Worm (Caenorhabditis elegans) whole organism, young adult: ENCODE results near the gene C11D2.3.

Source experiments
- B0019.2 ChIP-seq: fragments of 200-800 bp; sonication (Bioruptor generic); conservative IDR thresholded peaks from 2 replicates; pipeline ENCODE4 v1.3.6; 2022; ENCODE audit warnings: missing genetic modification reagents, missing genetic modification characterization, missing compliant biosample characterization
- B0336.3 ChIP-seq: fragments of 200-800 bp; sonication (Bioruptor generic); IDR thresholded peaks from 2 replicates; pipeline ENCODE4 v1.3.6; 2022; ENCODE audit warnings: missing genetic modification characterization, missing compliant biosample characterization
- F10E7.11 ChIP-seq: sonication (generic microtip); optimal IDR thresholded peaks from 2 replicates; lab custom pipeline; 2017; ENCODE audit warnings: mild to moderate bottlenecking, missing genetic modification characterization, moderate library complexity, missing compliant biosample characterization
- K11D2.4 ChIP-seq: fragments of 200-800 bp; sonication (Bioruptor generic); IDR thresholded peaks from 2 replicates; pipeline ENCODE4 v1.3.6; 2022; ENCODE audit warnings: missing genetic modification reagents, missing genetic modification characterization, missing compliant biosample characterization
- T07F8.4 ChIP-seq: sonication (generic microtip); optimal IDR thresholded peaks from 2 replicates; lab custom pipeline; 2016; ENCODE audit warnings: mild to moderate bottlenecking, missing genetic modification characterization, moderate library complexity, missing compliant biosample characterization
- Y53F4B.3 ChIP-seq: fragments of 200-800 bp; sonication (Bioruptor generic); IDR thresholded peaks from 2 replicates; pipeline ENCODE4 v1.3.6; 2022; ENCODE audit warnings: missing genetic modification reagents, missing genetic modification characterization, missing compliant biosample characterization
- Y79H2A.3 ChIP-seq: fragments of 200-800 bp; sonication (Bioruptor generic); conservative IDR thresholded peaks from 2 replicates; pipeline ENCODE4 v1.3.6; 2022; ENCODE audit warnings: missing genetic modification reagents, missing genetic modification characterization, missing compliant biosample characterization
- ZK185.1 ChIP-seq: sonication (generic microtip); optimal IDR thresholded peaks from 2 replicates; lab custom pipeline; 2016; ENCODE audit warnings: mild to moderate bottlenecking, missing genetic modification characterization, missing compliant biosample characterization; ENCODE audit not compliant: poor library complexity, severe bottlenecking
- aptf-2 ChIP-seq: fragments of 200-800 bp; sonication (Bioruptor generic); conservative IDR thresholded peaks from 2 replicates; pipeline ENCODE4 v1.3.6; 2022; ENCODE audit warnings: missing genetic modification reagents, missing genetic modification characterization, missing compliant biosample characterization
- atf-7 ChIP-seq: sonication (generic microtip); optimal IDR thresholded peaks from 2 replicates; lab custom pipeline; 2017; ENCODE audit warnings: mild to moderate bottlenecking, missing genetic modification characterization, missing compliant biosample characterization
- athp-1 ChIP-seq: sonication (generic microtip); optimal IDR thresholded peaks from 2 replicates; lab custom pipeline; 2017; ENCODE audit warnings: mild to moderate bottlenecking, missing genetic modification characterization, missing compliant biosample characterization
- attf-3 ChIP-seq: fragments of 200-800 bp; sonication (Bioruptor generic); conservative IDR thresholded peaks from 2 replicates; pipeline ENCODE4 v1.3.6; 2022; ENCODE audit warnings: missing genetic modification reagents, missing genetic modification characterization, missing compliant biosample characterization
- ccch-3 ChIP-seq: fragments of 200-800 bp; sonication (Bioruptor generic); optimal IDR thresholded peaks from 2 replicates; lab custom pipeline; 2018; ENCODE audit warnings: mild to moderate bottlenecking, missing genetic modification characterization, missing compliant biosample characterization
- ceh-58 ChIP-seq: fragments of 200-800 bp; sonication (Bioruptor generic); IDR thresholded peaks from 2 replicates; pipeline ENCODE4 v1.3.6; 2022; ENCODE audit warnings: missing genetic modification characterization, missing compliant biosample characterization
- ceh-79 ChIP-seq: sonication (generic microtip); optimal IDR thresholded peaks from 2 replicates; lab custom pipeline; 2017; ENCODE audit warnings: mild to moderate bottlenecking, missing genetic modification characterization, missing compliant biosample characterization
- dpff-1 ChIP-seq: sonication (generic microtip); optimal IDR thresholded peaks from 2 replicates; lab custom pipeline; 2017; ENCODE audit warnings: mild to moderate bottlenecking, missing genetic modification characterization, missing compliant biosample characterization
- dpl-1 ChIP-seq: fragments of 150-350 bp; optimal IDR thresholded peaks from 2 replicates; lab custom pipeline; 2014; ENCODE audit warnings: missing biosample characterization, missing genetic modification reagents, missing genetic modification characterization
- egl-18 ChIP-seq: fragments of 200-800 bp; sonication (Bioruptor generic); IDR thresholded peaks from 2 replicates; pipeline ENCODE4 v1.3.6; 2022; ENCODE audit warnings: missing genetic modification reagents, missing genetic modification characterization, missing compliant biosample characterization
- egrh-3 ChIP-seq: fragments of 200-800 bp; sonication (Bioruptor generic); IDR thresholded peaks from 2 replicates; pipeline ENCODE4 v1.3.6; 2022; ENCODE audit warnings: missing genetic modification reagents, missing genetic modification characterization, missing compliant biosample characterization
- ekl-4 ChIP-seq: fragments of 200-800 bp; sonication (Bioruptor generic); IDR thresholded peaks from 2 replicates; pipeline ENCODE4 v1.3.6; 2022; ENCODE audit warnings: missing genetic modification reagents, missing genetic modification characterization, missing compliant biosample characterization
- him-1 ChIP-seq: sonication (generic microtip); optimal IDR thresholded peaks from 2 replicates; lab custom pipeline; 2016; ENCODE audit warnings: missing genotype, missing genetic modification reagents, missing genetic modification characterization, missing compliant biosample characterization
- hlh-12 ChIP-seq: sonication (generic microtip); optimal IDR thresholded peaks from 2 replicates; lab custom pipeline; 2016; ENCODE audit warnings: missing genetic modification characterization, missing compliant biosample characterization
- hmg-20 ChIP-seq: fragments of 200-800 bp; sonication (Bioruptor generic); IDR thresholded peaks from 2 replicates; pipeline ENCODE4 v1.3.6; 2022; ENCODE audit warnings: missing genetic modification reagents, missing genetic modification characterization, missing compliant biosample characterization
- hrde-1 ChIP-seq: sonication (generic microtip); optimal IDR thresholded peaks from 2 replicates; lab custom pipeline; 2016; ENCODE audit warnings: missing genetic modification characterization, mild to moderate bottlenecking, missing compliant biosample characterization, moderate library complexity, missing genotype, missing genetic modification reagents, borderline replicate concordance
- hsf-1 ChIP-seq: fragments of 200-800 bp; sonication (Bioruptor generic); IDR thresholded peaks from 2 replicates; pipeline ENCODE4 v1.3.6; 2022; ENCODE audit warnings: missing genetic modification reagents, missing genetic modification characterization, missing compliant biosample characterization
- lin-35 ChIP-seq, 3 experiments: fragments of 150-350 bp in 2 of 3; sonication (generic microtip) in 1 of 3; optimal IDR thresholded peaks; 2 replicates each; lab custom pipeline; 2014 to 2018; ENCODE audit warnings: missing biosample characterization in 3 of 3, missing genetic modification characterization in 3 of 3, missing genetic modification reagents in 3 of 3
- lin-54 ChIP-seq: fragments of 200-800 bp; sonication (Bioruptor generic); optimal IDR thresholded peaks from 2 replicates; lab custom pipeline; 2018; ENCODE audit warnings: mild to moderate bottlenecking, missing genetic modification characterization, missing compliant biosample characterization
- lsy-27 ChIP-seq: sonication (generic microtip); optimal IDR thresholded peaks from 2 replicates; lab custom pipeline; 2017; ENCODE audit warnings: missing genetic modification characterization, mild to moderate bottlenecking, missing compliant biosample characterization, antibody characterized with exemption, missing genotype, borderline replicate concordance; ENCODE audit not compliant: insufficient read depth
- madf-3 ChIP-seq: fragments of 200-800 bp; sonication (Bioruptor generic); IDR thresholded peaks from 2 replicates; pipeline ENCODE4 v1.3.6; 2022; ENCODE audit warnings: missing genetic modification reagents, missing genetic modification characterization, missing compliant biosample characterization
- madf-6 ChIP-seq: fragments of 200-800 bp; sonication (Bioruptor generic); IDR thresholded peaks from 2 replicates; pipeline ENCODE4 v1.3.6; 2022; ENCODE audit warnings: missing genetic modification reagents, missing genetic modification characterization, missing compliant biosample characterization
- mes-4 ChIP-seq: sonication (generic microtip); optimal IDR thresholded peaks from 2 replicates; lab custom pipeline; 2016; ENCODE audit warnings: missing genotype, missing genetic modification characterization, missing compliant biosample characterization
- nhr-120 ChIP-seq: fragments of 200-800 bp; sonication (Bioruptor generic); IDR thresholded peaks from 2 replicates; pipeline ENCODE4 v1.3.6; 2022; ENCODE audit warnings: missing genetic modification characterization, missing compliant biosample characterization
- rcor-1 ChIP-seq: fragments of 200-800 bp; sonication (Bioruptor generic); IDR thresholded peaks from 2 replicates; pipeline ENCODE4 v1.3.6; 2022; ENCODE audit warnings: missing genetic modification reagents, missing genetic modification characterization, missing compliant biosample characterization
- repo-1 ChIP-seq: sonication (generic microtip); optimal IDR thresholded peaks from 2 replicates; lab custom pipeline; 2017; ENCODE audit warnings: mild to moderate bottlenecking, missing genetic modification characterization, missing compliant biosample characterization
- rpc-1 ChIP-seq, 2 experiments: fragments of 150-350 bp in 1 of 2; sonication (generic microtip) in 1 of 2; optimal IDR thresholded peaks; 2 replicates each; lab custom pipeline; 2014 to 2018; ENCODE audit warnings: missing biosample characterization in 1 of 2, missing genetic modification characterization in 1 of 2, missing genetic modification reagents in 1 of 2, missing genotype in 1 of 2
- sdz-38 ChIP-seq: sonication (generic microtip); optimal IDR thresholded peaks from 2 replicates; lab custom pipeline; 2016; ENCODE audit warnings: missing genotype, missing genetic modification characterization, missing compliant biosample characterization
- sea-2 ChIP-seq: fragments of 200-800 bp; sonication (Bioruptor generic); IDR thresholded peaks from 2 replicates; pipeline ENCODE4 v1.3.6; 2022; ENCODE audit warnings: missing genetic modification characterization, missing compliant biosample characterization
- snpc-3.4 ChIP-seq: sonication (generic microtip); optimal IDR thresholded peaks from 2 replicates; lab custom pipeline; 2017; ENCODE audit warnings: missing genetic modification characterization, mild to moderate bottlenecking, missing compliant biosample characterization, antibody characterized with exemption, moderate library complexity, missing genotype, missing genetic modification reagents
- snpc-4 ChIP-seq, 5 experiments: fragments of 150-350 bp in 1 of 5; sonication (generic microtip) in 4 of 5; optimal IDR thresholded peaks; 2 replicates each; lab custom pipeline; 2014 to 2018; ENCODE audit warnings: missing genetic modification characterization in 5 of 5, missing biosample characterization in 3 of 5, antibody characterized with exemption in 2 of 5, mild to moderate bottlenecking in 2 of 5, missing compliant biosample characterization in 2 of 5, missing genotype in 2 of 5, moderate library complexity in 2 of 5, missing genetic modification reagents in 1 of 5
- sptf-2 ChIP-seq: fragments of 200-800 bp; sonication (Bioruptor generic); optimal IDR thresholded peaks from 2 replicates; lab custom pipeline; 2018; ENCODE audit warnings: mild to moderate bottlenecking, missing genetic modification characterization, missing compliant biosample characterization
- tbp1 ChIP-seq: fragments of 200-800 bp; sonication (Bioruptor generic); optimal IDR thresholded peaks from 2 replicates; lab custom pipeline; 2018; ENCODE audit warnings: mild to moderate bottlenecking, missing genetic modification characterization, missing compliant biosample characterization
- tlf-1 ChIP-seq: fragments of 200-800 bp; sonication (Bioruptor generic); optimal IDR thresholded peaks from 2 replicates; lab custom pipeline; 2018; ENCODE audit warnings: mild to moderate bottlenecking, missing genetic modification characterization, missing compliant biosample characterization
- unc-130 ChIP-seq: sonication (generic microtip); optimal IDR thresholded peaks from 2 replicates; lab custom pipeline; 2016; ENCODE audit warnings: missing genetic modification reagents, missing genetic modification characterization, missing compliant biosample characterization
- xnd-1 ChIP-seq: sonication (generic microtip); optimal IDR thresholded peaks from 2 replicates; lab custom pipeline; 2016; ENCODE audit warnings: missing genotype, missing genetic modification reagents, missing genetic modification characterization, missing compliant biosample characterization
- ztf-28 ChIP-seq: fragments of 200-800 bp; sonication (Bioruptor generic); IDR thresholded peaks from 2 replicates; pipeline ENCODE4 v1.3.6; 2022; ENCODE audit warnings: missing genetic modification reagents, missing genetic modification characterization, missing compliant biosample characterization

The C11D2.3 gene

ce11 chrIV:6112291-6112690, 39.3 kb upstream of the C11D2.3 start, which contains the start of gene M03D4.3:
M03D4.3 (minus strand) TSS chrIV:6112391.
- TF ChIP-seq T07F8.4 (tag; lab: Kevin White, UChicago) (no peak), lsy-27 (tag; lab: Kevin White, UChicago) (no peak), ceh-79 (no peak), ztf-28 (GFP tag; lab: Robert Waterston, UW) (no peak), rpc-1 (optimal IDR thresholded peaks at IDR 0.05; lab: Kevin White, UChicago) (no peak), rpc-1 (tag; optimal IDR thresholded peaks at IDR 0.05; lab: Kevin White, UChicago) (no peak), ZK185.1 (no peak), unc-130 (GFP tag; lab: Kevin White, UChicago) (no peak), K11D2.4 (no peak)

DNA sequence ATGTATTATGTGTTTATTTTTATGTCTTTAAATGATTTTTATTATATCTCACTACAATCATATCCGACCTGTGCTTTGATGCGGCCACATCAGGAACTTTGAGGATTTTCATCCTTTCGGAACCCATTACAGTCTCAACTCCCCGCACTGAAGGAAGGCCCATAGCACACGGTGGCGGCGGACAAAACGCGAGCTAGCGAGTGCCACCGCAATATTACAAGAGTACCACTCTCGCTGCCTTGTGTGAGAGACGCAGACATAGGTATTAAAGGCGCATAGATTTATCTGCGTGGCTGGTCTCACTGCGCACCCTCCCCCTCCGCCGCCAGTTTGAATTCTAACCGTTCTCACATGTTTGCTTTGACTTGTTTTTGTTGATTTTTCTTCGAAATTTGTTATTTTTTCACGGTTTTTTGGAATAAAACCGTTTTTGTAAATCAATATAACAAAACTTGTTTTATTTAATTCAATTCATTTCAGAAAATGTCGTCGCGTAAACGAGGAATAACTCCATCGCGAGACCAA, 33.8 kb upstream of the C11D2.3 start, which contains the start of gene zen-4:
Gene zen-4 (plus strand): TSS at position 475 of the 525 bp plus-strand sequence.
- TF ChIP-seq lin-35 (GFP tag; optimal IDR thresholded peaks at IDR 0.05; lab: Kevin White, UChicago) = no peak
- TF ChIP-seq snpc-4 (GFP tag; optimal IDR thresholded peaks at IDR 0.05; lab: Kevin White, UChicago) = peak; percentile 99
- peak; percentile 98 to 99 (median 98) for TF ChIP-seq snpc-4 (tag; optimal IDR thresholded peaks at IDR 0.05; lab: Kevin White, UChicago)
- TF ChIP-seq xnd-1 (tag; lab: Kevin White, UChicago) = peak; percentile 66
- TF ChIP-seq attf-3 (GFP tag; lab: Robert Waterston, UW) = peak; percentile 65; the same call in 1 of the 2 replicates
- peak; percentile 97 for TF ChIP-seq snpc-3.4 (tag; lab: Kevin White, UChicago)
- TF ChIP-seq atf-7 (tag; lab: Kevin White, UChicago) = no peak
- peak; percentile 84 for TF ChIP-seq madf-3 (GFP tag; lab: Robert Waterston, UW)
- 0 out of 2 replicates have a peak, but pooled peaks have one; percentile 38 for TF ChIP-seq aptf-2
- no peak for TF ChIP-seq sdz-38 (tag; lab: Kevin White, UChicago)
- no peak for TF ChIP-seq egl-18
- peak; percentile 59; the same call in 1 of the 2 replicates for TF ChIP-seq Y53F4B.3
- peak; percentile 80 for TF ChIP-seq athp-1 (tag; lab: Kevin White, UChicago)
- peak; percentile 90 for TF ChIP-seq mes-4 (tag; lab: Kevin White, UChicago)
- TF ChIP-seq hrde-1 (tag; lab: Kevin White, UChicago) = peak; percentile 77
- TF ChIP-seq nhr-120 (GFP tag; lab: Robert Waterston, UW) = no peak
- peak; percentile 82 for TF ChIP-seq tbp1 (GFP tag; lab: Kevin White, UChicago)
- TF ChIP-seq madf-6 (GFP tag; lab: Robert Waterston, UW) = peak; percentile 91
- peak; percentile 36 for TF ChIP-seq T07F8.4 (tag; lab: Kevin White, UChicago)
- peak; percentile 61 for TF ChIP-seq dpl-1
- TF ChIP-seq hlh-12 = no peak
- peak; percentile 63 for TF ChIP-seq egrh-3
- TF ChIP-seq B0019.2 (GFP tag; lab: Robert Waterston, UW) = peak; percentile 55
- TF ChIP-seq ekl-4 (GFP tag; lab: Robert Waterston, UW) = peak; percentile 92
- TF ChIP-seq tlf-1 (GFP tag; lab: Kevin White, UChicago) = peak; percentile 93
- TF ChIP-seq rpc-1 (optimal IDR thresholded peaks at IDR 0.05; lab: Kevin White, UChicago) = no peak
- TF ChIP-seq rpc-1 (tag; optimal IDR thresholded peaks at IDR 0.05; lab: Kevin White, UChicago) = peak; percentile 1
- peak; percentile 95 for TF ChIP-seq B0336.3 (GFP tag; lab: Robert Waterston, UW)
- no peak for TF ChIP-seq ceh-58 (GFP tag; lab: Robert Waterston, UW)
- TF ChIP-seq sptf-2 = peak; percentile 20
- TF ChIP-seq repo-1 (tag; lab: Kevin White, UChicago) = peak; percentile 82
- TF ChIP-seq ccch-3 (GFP tag; lab: Kevin White, UChicago) = no peak
- TF ChIP-seq hsf-1 = peak; percentile 82
- TF ChIP-seq rcor-1 (GFP tag; lab: Robert Waterston, UW) = peak; percentile 94
- no peak for TF ChIP-seq sea-2 (GFP tag; lab: Robert Waterston, UW)
- no peak for TF ChIP-seq dpff-1 (tag; lab: Kevin White, UChicago)
- peak; percentile 93 for TF ChIP-seq him-1 (tag; lab: Kevin White, UChicago)
- TF ChIP-seq hmg-20 (GFP tag; lab: Robert Waterston, UW) = peak; percentile 84
- TF ChIP-seq F10E7.11 (tag; lab: Kevin White, UChicago) = no peak
- peak; percentile 92 for TF ChIP-seq lin-54
- TF ChIP-seq Y79H2A.3 (GFP tag; lab: Robert Waterston, UW) = no peak
